Fruit fly (Drosophila melanogaster) whole organism, embryonic: ENCODE measurements around the gene Pits.

Source experiments
- Awh ChIP-seq: fragments of 200-800 bp; sonication (Bioruptor generic); IDR thresholded peaks from 2 replicates; pipeline ENCODE4, ENCODE4 v1.3.6; 2022; ENCODE audit warnings: missing biosample characterization, missing genetic modification characterization
- BtbVII ChIP-seq: fragments of 200-800 bp; sonication (Bioruptor generic); optimal IDR thresholded peaks from 3 replicates; lab custom pipeline; 2017; ENCODE audit warnings: missing biosample characterization, mild to moderate bottlenecking, missing genetic modification characterization
- CG10431 ChIP-seq: fragments of 200-800 bp; sonication (Bioruptor generic); optimal IDR thresholded peaks from 3 replicates; lab custom pipeline; 2018; ENCODE audit warnings: missing biosample characterization, mild to moderate bottlenecking, missing genetic modification characterization
- CG10654 ChIP-seq: fragments of 200-800 bp; sonication (Bioruptor generic); optimal IDR thresholded peaks from 2 replicates; lab custom pipeline; 2016; ENCODE audit warnings: missing biosample characterization, missing genetic modification characterization
- CG11560 ChIP-seq: fragments of 200-800 bp; sonication (Bioruptor generic); IDR thresholded peaks from 3 replicates; pipeline ENCODE4 v1.3.6; 2022; ENCODE audit warnings: missing biosample characterization, missing genetic modification characterization
- CG11695 ChIP-seq: fragments of 200-800 bp; sonication (Bioruptor generic); IDR thresholded peaks from 3 replicates; pipeline ENCODE4 v1.3.6; 2022; ENCODE audit warnings: missing biosample characterization, missing genetic modification characterization
- CG12071 ChIP-seq: fragments of 200-800 bp; sonication (Bioruptor generic); optimal IDR thresholded peaks from 3 replicates; lab custom pipeline; 2018; ENCODE audit warnings: missing biosample characterization, mild to moderate bottlenecking, missing genetic modification characterization
- CG1529 ChIP-seq: fragments of 200-800 bp; sonication (Bioruptor generic); optimal IDR thresholded peaks from 3 replicates; lab custom pipeline; 2018; ENCODE audit warnings: missing biosample characterization, missing genetic modification characterization
- CG1647 ChIP-seq: fragments of 200-800 bp; sonication (Bioruptor generic); optimal IDR thresholded peaks from 3 replicates; lab custom pipeline; 2016; ENCODE audit warnings: missing biosample characterization, missing genetic modification characterization
- CG16813 ChIP-seq: fragments of 200-800 bp; sonication (Bioruptor generic); IDR thresholded peaks from 3 replicates; pipeline ENCODE4 v1.3.6; 2022; ENCODE audit warnings: missing biosample characterization, missing genetic modification characterization; ENCODE audit not compliant: partially characterized antibody
- CG1792 ChIP-seq: fragments of 200-800 bp; sonication (Bioruptor generic); optimal IDR thresholded peaks from 2 replicates; lab custom pipeline; 2016; ENCODE audit warnings: missing biosample characterization, missing genetic modification characterization
- CG30020 ChIP-seq: fragments of 200-800 bp; optimal IDR thresholded peaks from 2 replicates; lab custom pipeline; 2019; ENCODE audit warnings: missing biosample characterization, mild to moderate bottlenecking, missing genetic modification characterization, moderate library complexity
- CG31441 ChIP-seq: fragments of 200-800 bp; sonication (Bioruptor generic); IDR thresholded peaks from 2 replicates; pipeline ENCODE4 v1.3.6; 2022; ENCODE audit warnings: missing biosample characterization, missing genetic modification characterization
- CG3407 ChIP-seq: fragments of 200-800 bp; sonication (Bioruptor generic); optimal IDR thresholded peaks from 2 replicates; lab custom pipeline; 2018; ENCODE audit warnings: missing biosample characterization, mild to moderate bottlenecking, missing genetic modification characterization
- CG3847 ChIP-seq: fragments of 200-800 bp; sonication (Bioruptor generic); IDR thresholded peaks from 2 replicates; pipeline ENCODE4 v1.3.6; 2022; ENCODE audit warnings: missing biosample characterization, missing genetic modification characterization
- CG4360 ChIP-seq: fragments of 200-800 bp; sonication (Bioruptor generic); IDR thresholded peaks from 2 replicates; pipeline ENCODE4 v1.3.6; 2022; ENCODE audit warnings: missing biosample characterization, missing genetic modification characterization
- CG43689 ChIP-seq: fragments of 200-800 bp; sonication (Bioruptor generic); IDR thresholded peaks from 2 replicates; pipeline ENCODE4 v1.3.6; 2022; ENCODE audit warnings: missing biosample characterization, missing genetic modification characterization
- CG4820 ChIP-seq: fragments of 200-800 bp; sonication (Bioruptor generic); optimal IDR thresholded peaks from 3 replicates; lab custom pipeline; 2016; ENCODE audit warnings: missing biosample characterization, missing genetic modification characterization
- CG6175 ChIP-seq: fragments of 200-800 bp; sonication (Bioruptor generic); IDR thresholded peaks from 3 replicates; pipeline ENCODE4 v1.3.6; 2022; ENCODE audit warnings: missing biosample characterization, missing genetic modification characterization
- CG6765 ChIP-seq: fragments of 200-800 bp; sonication (Bioruptor generic); optimal IDR thresholded peaks from 3 replicates; lab custom pipeline; 2017; ENCODE audit warnings: missing biosample characterization, mild to moderate bottlenecking, missing genetic modification characterization
- CG8765 ChIP-seq: fragments of 200-800 bp; sonication (Bioruptor generic); IDR thresholded peaks from 2 replicates; pipeline ENCODE4 v1.3.6; 2022; ENCODE audit warnings: missing biosample characterization, missing genetic modification characterization
- CG8924 ChIP-seq: fragments of 200-800 bp; optimal IDR thresholded peaks from 3 replicates; lab custom pipeline; 2019; ENCODE audit warnings: missing biosample characterization, mild to moderate bottlenecking, missing genetic modification characterization, moderate library complexity
- CG9215 ChIP-seq: fragments of 200-800 bp; sonication (Bioruptor generic); IDR thresholded peaks from 2 replicates; pipeline ENCODE4 v1.3.6; 2022; ENCODE audit warnings: missing biosample characterization, missing genetic modification characterization
- CTCF ChIP-seq: fragments of 200-800 bp; sonication (Bioruptor generic); optimal IDR thresholded peaks from 2 replicates; lab custom pipeline; 2017; ENCODE audit warnings: missing biosample characterization, mild to moderate bottlenecking, missing genetic modification characterization, moderate library complexity
- D ChIP-seq, 2 experiments: fragments of 200-800 bp in 1 of 2; fragments of >200 bp in 1 of 2; sonication (Bioruptor generic) in 1 of 2; optimal IDR thresholded peaks; 2 replicates in 1 of 2; 3 replicates in 1 of 2; lab custom pipeline; 2017; ENCODE audit warnings: mild to moderate bottlenecking in 1 of 2, missing biosample characterization in 1 of 2, missing genetic modification characterization in 1 of 2, missing genetic modification reagents in 1 of 2
- Dbx ChIP-seq: fragments of 200-800 bp; sonication (Bioruptor generic); IDR thresholded peaks from 3 replicates; pipeline ENCODE4 v1.3.6; 2022; ENCODE audit warnings: missing biosample characterization, missing genetic modification characterization
- E2f1 ChIP-seq: fragments of 200-800 bp; sonication (Bioruptor generic); IDR thresholded peaks from 2 replicates; pipeline ENCODE4 v1.3.6; 2022; ENCODE audit warnings: missing biosample characterization, missing genetic modification characterization
- Kr ChIP-seq: fragments of 200-800 bp; sonication (Bioruptor generic); optimal IDR thresholded peaks from 2 replicates; lab custom pipeline; 2017; ENCODE audit warnings: missing biosample characterization, mild to moderate bottlenecking, missing genetic modification characterization
- Lpt ChIP-seq: fragments of >200 bp; optimal IDR thresholded peaks from 2 replicates; lab custom pipeline; 2018; ENCODE audit warnings: missing biosample characterization, missing genetic modification characterization
- MESR4 ChIP-seq: fragments of 200-800 bp; sonication (Bioruptor generic); optimal IDR thresholded peaks from 2 replicates; lab custom pipeline; 2018; ENCODE audit warnings: missing biosample characterization, mild to moderate bottlenecking, missing genetic modification characterization, moderate library complexity
- Meics ChIP-seq: fragments of 200-800 bp; sonication (Bioruptor generic); optimal IDR thresholded peaks from 2 replicates; lab custom pipeline; 2017; ENCODE audit warnings: missing biosample characterization, mild to moderate bottlenecking, missing genetic modification characterization
- Mes4 ChIP-seq: fragments of 200-800 bp; sonication (Bioruptor generic); optimal IDR thresholded peaks from 2 replicates; lab custom pipeline; 2016; ENCODE audit warnings: missing biosample characterization, missing genetic modification characterization
- NC2β ChIP-seq: fragments of 200-800 bp; sonication (Bioruptor generic); optimal IDR thresholded peaks from 2 replicates; lab custom pipeline; 2016; ENCODE audit warnings: missing biosample characterization, missing genetic modification characterization
- Pdp1 ChIP-seq, 2 experiments: fragments of 200-800 bp; sonication (Bioruptor generic); optimal IDR thresholded peaks; 3 replicates each; lab custom pipeline; 2016; ENCODE audit warnings: missing biosample characterization in 2 of 2, missing genetic modification characterization in 2 of 2, mild to moderate bottlenecking in 1 of 2, moderate library complexity in 1 of 2
- Taf1 ChIP-seq: fragments of 200-800 bp; sonication (Bioruptor generic); IDR thresholded peaks from 2 replicates; pipeline ENCODE4 v1.3.6; 2022; ENCODE audit warnings: missing biosample characterization, missing genetic modification characterization
- ac ChIP-seq: fragments of 200-800 bp; sonication (Bioruptor generic); optimal IDR thresholded peaks from 3 replicates; lab custom pipeline; 2017; ENCODE audit warnings: missing biosample characterization, mild to moderate bottlenecking, missing genetic modification characterization
- ash1 ChIP-seq: fragments of 200-800 bp; sonication (Bioruptor generic); optimal IDR thresholded peaks from 2 replicates; lab custom pipeline; 2018; ENCODE audit warnings: missing biosample characterization, mild to moderate bottlenecking, missing genetic modification characterization
- caup ChIP-seq: fragments of 200-800 bp; sonication (Bioruptor generic); optimal IDR thresholded peaks from 3 replicates; lab custom pipeline; 2017; ENCODE audit warnings: missing biosample characterization, mild to moderate bottlenecking, missing genetic modification characterization, moderate library complexity; ENCODE audit not compliant: severe bottlenecking
- cwo ChIP-seq: fragments of 200-800 bp; sonication (Bioruptor generic); optimal IDR thresholded peaks from 3 replicates; lab custom pipeline; 2017; ENCODE audit warnings: missing biosample characterization, missing genetic modification characterization, mild to moderate bottlenecking, moderate library complexity, missing genetic modification reagents
- her ChIP-seq: fragments of 200-800 bp; sonication (Bioruptor generic); optimal IDR thresholded peaks from 2 replicates; lab custom pipeline; 2016; ENCODE audit warnings: missing biosample characterization, missing genetic modification characterization
- jing ChIP-seq: fragments of 200-800 bp; sonication (Bioruptor generic); optimal IDR thresholded peaks from 2 replicates; lab custom pipeline; 2018; ENCODE audit warnings: missing biosample characterization, mild to moderate bottlenecking, missing genetic modification characterization
- kah ChIP-seq: fragments of 200-800 bp; sonication (Bioruptor generic); optimal IDR thresholded peaks from 2 replicates; lab custom pipeline; 2018; ENCODE audit warnings: missing biosample characterization, mild to moderate bottlenecking, missing genetic modification characterization
- kni ChIP-seq: fragments of 200-800 bp; sonication (Bioruptor generic); optimal IDR thresholded peaks from 3 replicates; lab custom pipeline; 2017; ENCODE audit warnings: mild to moderate bottlenecking, missing biosample characterization, missing genetic modification reagents, missing genetic modification characterization
- mld ChIP-seq: fragments of 200-800 bp; sonication (Bioruptor generic); IDR thresholded peaks from 3 replicates; pipeline ENCODE4 v1.3.6; 2022; ENCODE audit warnings: missing biosample characterization, missing genetic modification characterization; ENCODE audit not compliant: partially characterized antibody
- nerfin-2 ChIP-seq: fragments of 200-800 bp; sonication (Bioruptor generic); IDR thresholded peaks from 2 replicates; pipeline ENCODE4 v1.3.6; 2022; ENCODE audit warnings: missing biosample characterization, missing genetic modification characterization; ENCODE audit not compliant: partially characterized antibody
- ranshi ChIP-seq: fragments of 200-800 bp; sonication (Bioruptor generic); IDR thresholded peaks from 2 replicates; pipeline ENCODE4 v1.3.6; 2022; ENCODE audit warnings: missing biosample characterization, missing genetic modification characterization
- repo ChIP-seq: fragments of 200-800 bp; sonication (Bioruptor generic); optimal IDR thresholded peaks from 2 replicates; lab custom pipeline; 2016; ENCODE audit warnings: missing biosample characterization, missing genetic modification characterization
- row ChIP-seq: fragments of 200-800 bp; sonication (Bioruptor generic); IDR thresholded peaks from 3 replicates; pipeline ENCODE4 v1.3.6; 2022; ENCODE audit warnings: missing biosample characterization, missing genetic modification characterization
- sc ChIP-seq, 3 experiments: fragments of >200 bp in 2 of 3; fragments of 200-800 bp in 1 of 3; sonication (Bioruptor generic) in 1 of 3; optimal IDR thresholded peaks; 2 replicates in 2 of 3; 3 replicates in 1 of 3; lab custom pipeline; 2017; ENCODE audit warnings: mild to moderate bottlenecking in 1 of 3, missing biosample characterization in 1 of 3, missing genetic modification characterization in 1 of 3, missing genetic modification reagents in 1 of 3
- sens-2 ChIP-seq: fragments of 200-800 bp; sonication (Bioruptor generic); IDR thresholded peaks from 2 replicates; pipeline ENCODE4 v1.3.6; 2022; ENCODE audit warnings: missing biosample characterization, missing genetic modification characterization
- vfl ChIP-seq: fragments of 200-800 bp; sonication (Bioruptor generic); optimal IDR thresholded peaks from 2 replicates; lab custom pipeline; 2016; ENCODE audit warnings: missing biosample characterization, missing genetic modification characterization

Pits gene

DNA sequence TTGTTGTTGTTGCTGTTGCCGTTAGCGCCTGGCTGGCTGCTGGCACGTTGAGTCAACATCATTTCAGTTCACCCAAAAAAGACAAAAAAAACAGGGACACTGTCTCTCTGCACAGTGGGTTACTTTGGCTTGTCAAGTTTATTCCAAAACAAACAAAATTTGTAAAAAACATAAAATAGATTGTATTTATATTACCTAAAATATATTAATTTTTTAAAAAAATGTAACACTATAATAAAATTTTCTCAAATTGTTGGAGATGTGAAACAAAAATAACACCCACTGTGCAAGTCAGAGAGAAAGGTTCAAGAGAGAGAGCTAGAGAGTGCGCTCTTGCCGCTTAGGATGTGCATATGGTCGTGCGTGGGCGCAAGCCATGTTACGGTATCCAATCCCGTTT is 15.3 kb downstream of the Pits start (continued):
- TF ChIP-seq ranshi (peak; percentile 80), CG10431 (GFP tag; lab: Kevin White, UChicago) (no peak), sc (optimal IDR thresholded peaks at IDR 0.05; lab: Kevin White, UChicago) (no peak), sc (GFP tag; optimal IDR thresholded peaks at IDR 0.05; lab: Kevin White, UChicago) (no peak), repo (GFP tag; lab: Kevin White, UChicago) (no peak), her (GFP tag; lab: Kevin White, UChicago) (no peak), ac (GFP tag; lab: Kevin White, UChicago) (no peak), CG6765 (GFP tag; lab: Kevin White, UChicago) (peak; percentile 80), Meics (peak; percentile 88), CG1792 (GFP tag; lab: Kevin White, UChicago) (no peak), Taf1 (GFP tag; lab: Robert Waterston, UW) (peak; percentile 37; the same call in 1 of the 2 replicates), CG3847 (GFP tag; lab: Robert Waterston, UW) (peak; percentile 84), CG4820 (peak; percentile 25), CG8765 (0 out of 2 replicates have a peak, but pooled peaks have one; percentile 13), CG10654 (GFP tag; lab: Kevin White, UChicago) (peak; percentile 45), CG11695 (GFP tag; lab: Robert Waterston, UW) (peak; percentile 81), kah (peak; percentile 65), CG3407 (peak; percentile 44), CG1647 (GFP tag; lab: Kevin White, UChicago) (no peak), BtbVII (GFP tag; lab: Kevin White, UChicago) (peak; percentile 86), E2f1 (GFP tag; lab: Robert Waterston, UW) (peak; percentile 74), kni (GFP tag; lab: Kevin White, UChicago) (no peak), cwo (GFP tag; lab: Kevin White, UChicago) (peak; percentile 86), CG8924 (tag; lab: Kevin White, UChicago) (peak; percentile 87), caup (GFP tag; lab: Kevin White, UChicago) (peak; percentile 87), CG1529 (GFP tag; lab: Kevin White, UChicago) (peak; percentile 36), CG11560 (peak; percentile 46; the same call in 1 of the 3 replicates), ash1 (GFP tag; lab: Kevin White, UChicago) (no peak), Pdp1 (GFP tag; optimal IDR thresholded peaks at IDR 0.05; lab: Kevin White, UChicago) (peak in 1 of 2 experiments; percentile 3), D (optimal IDR thresholded peaks at IDR 0.05; lab: Kevin White, UChicago) (no peak), D (GFP tag; optimal IDR thresholded peaks at IDR 0.05; lab: Kevin White, UChicago) (peak; percentile 62), CG43689 (peak; percentile 55; the same call in 1 of the 2 replicates), vfl (no peak), CG6175 (GFP tag; lab: Robert Waterston, UW) (0 out of 3 replicates have a peak, but pooled peaks have one; percentile 19), CTCF (GFP tag; lab: Kevin White, UChicago) (no peak), row (GFP tag; lab: Robert Waterston, UW) (peak; percentile 84), jing (GFP tag; lab: Kevin White, UChicago) (no peak), mld (GFP tag; lab: Robert Waterston, UW) (no peak), Awh (peak; percentile 67), NC2β (GFP tag; lab: Kevin White, UChicago) (no peak), nerfin-2 (GFP tag; lab: Robert Waterston, UW) (no peak), sens-2 (GFP tag; lab: Robert Waterston, UW) (no peak), Kr (no peak), CG4360 (GFP tag; lab: Robert Waterston, UW) (no peak), CG16813 (no peak), MESR4 (GFP tag; lab: Kevin White, UChicago) (no peak), Dbx (peak; percentile 86), CG30020 (tag; lab: Kevin White, UChicago) (no peak), Mes4 (GFP tag; lab: Kevin White, UChicago) (no peak), CG31441 (GFP tag; lab: Robert Waterston, UW) (peak; percentile 84), CG9215 (GFP tag; lab: Robert Waterston, UW) (peak; percentile 76), CG12071 (GFP tag; lab: Kevin White, UChicago) (peak; percentile 44), Lpt (GFP tag; lab: Kevin White, UChicago) (no peak)
